Worm (Caenorhabditis elegans): ENCODE results near the gene dpy-19.

Gene dpy-19

ce11 chrIII:8611282-8611681 lies 56.0 kb downstream of the dpy-19 start:
- no peak for TF ChIP-seq zip-5 (tag; optimal IDR thresholded peaks at IDR 0.05)
- no peak for TF ChIP-seq unc-3 (GFP tag; conservative IDR thresholded peaks at IDR 0.05)
- TF ChIP-seq unc-3 (tag; optimal IDR thresholded peaks at IDR 0.05), result no peak
- no peak for TF ChIP-seq hlh-15 (tag; optimal IDR thresholded peaks at IDR 0.05)
- no peak for TF ChIP-seq npax-4 (tag; optimal IDR thresholded peaks at IDR 0.05)
- no peak for TF ChIP-seq Y22D7AL.16 (tag; optimal IDR thresholded peaks at IDR 0.05)
- TF ChIP-seq pha-4 (tag; optimal IDR thresholded peaks at IDR 0.05), result no peak
- no peak for TF ChIP-seq gmeb-2 (tag; optimal IDR thresholded peaks at IDR 0.05)
- no peak for TF ChIP-seq pha-2 (tag; optimal IDR thresholded peaks at IDR 0.05)
- TF ChIP-seq hlh-8 (tag; optimal IDR thresholded peaks at IDR 0.05), result no peak
- no peak for TF ChIP-seq elt-2 (tag; optimal IDR thresholded peaks at IDR 0.05)
- no peak for TF ChIP-seq nhr-11 (tag; optimal IDR thresholded peaks at IDR 0.05)
- TF ChIP-seq ceh-19 (GFP tag; optimal IDR thresholded peaks at IDR 0.05), result no peak
- TF ChIP-seq C38D4.7 (GFP tag; optimal IDR thresholded peaks at IDR 0.05), result no peak
- TF ChIP-seq T23F11.4 (GFP tag; optimal IDR thresholded peaks at IDR 0.05), result no peak
- no peak for TF ChIP-seq K02D7.2 (tag; optimal IDR thresholded peaks at IDR 0.05)

Data from whole organism, late embryonic.